Fruit fly (Drosophila melanogaster): ENCODE results near the gene rempA.

The rempA gene

DNA sequence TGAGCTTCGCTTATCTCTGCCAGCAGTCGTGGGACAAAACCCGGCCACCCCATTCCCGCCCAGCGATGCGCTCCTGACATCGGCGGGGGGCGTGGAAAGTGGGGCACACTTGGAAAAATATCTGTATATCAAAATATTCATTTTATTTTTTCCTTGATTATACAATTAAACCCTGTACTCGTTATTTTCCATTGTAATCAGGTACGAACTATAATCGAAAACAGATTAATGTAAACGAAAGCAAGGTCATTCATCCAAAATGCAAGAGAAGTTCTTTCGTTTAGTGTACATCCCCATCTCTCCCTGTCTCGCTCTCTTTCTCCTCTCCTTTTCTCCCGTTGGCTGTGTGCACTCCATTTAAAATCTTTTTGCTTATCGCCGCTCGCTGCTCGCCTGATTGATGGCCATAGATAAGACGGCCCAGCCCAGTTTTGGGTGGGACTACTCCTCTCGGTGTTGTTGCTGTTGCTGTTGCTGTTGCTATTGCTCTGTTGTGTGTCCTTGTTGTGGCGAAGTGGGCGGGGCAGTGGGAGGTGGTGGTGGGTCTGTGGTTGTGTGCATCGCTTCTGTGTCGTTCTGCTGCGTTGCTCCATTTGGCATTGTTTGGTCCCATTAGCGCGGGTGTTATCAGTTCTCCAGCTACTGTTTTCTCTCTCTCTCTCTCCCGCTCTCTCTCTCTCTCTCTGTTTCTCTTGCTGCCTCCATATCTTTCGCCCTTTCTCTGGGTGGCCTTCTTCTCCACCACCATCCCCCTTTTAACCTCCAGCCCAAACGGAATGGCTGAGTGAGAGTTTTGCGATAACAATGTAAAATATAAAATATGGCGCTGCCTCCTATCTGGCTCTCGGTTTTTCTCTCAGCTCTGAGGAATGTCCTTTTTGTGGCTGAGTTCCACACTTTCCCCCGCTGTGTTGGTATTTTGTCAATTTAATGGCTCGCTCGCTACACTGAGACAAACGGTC, 43.8 kb downstream of the rempA start:
- no peak for TF ChIP-seq CG8478 (optimal IDR thresholded peaks at IDR 0.05)
- TF ChIP-seq CTCF (optimal IDR thresholded peaks at IDR 0.05), result no peak

DNA sequence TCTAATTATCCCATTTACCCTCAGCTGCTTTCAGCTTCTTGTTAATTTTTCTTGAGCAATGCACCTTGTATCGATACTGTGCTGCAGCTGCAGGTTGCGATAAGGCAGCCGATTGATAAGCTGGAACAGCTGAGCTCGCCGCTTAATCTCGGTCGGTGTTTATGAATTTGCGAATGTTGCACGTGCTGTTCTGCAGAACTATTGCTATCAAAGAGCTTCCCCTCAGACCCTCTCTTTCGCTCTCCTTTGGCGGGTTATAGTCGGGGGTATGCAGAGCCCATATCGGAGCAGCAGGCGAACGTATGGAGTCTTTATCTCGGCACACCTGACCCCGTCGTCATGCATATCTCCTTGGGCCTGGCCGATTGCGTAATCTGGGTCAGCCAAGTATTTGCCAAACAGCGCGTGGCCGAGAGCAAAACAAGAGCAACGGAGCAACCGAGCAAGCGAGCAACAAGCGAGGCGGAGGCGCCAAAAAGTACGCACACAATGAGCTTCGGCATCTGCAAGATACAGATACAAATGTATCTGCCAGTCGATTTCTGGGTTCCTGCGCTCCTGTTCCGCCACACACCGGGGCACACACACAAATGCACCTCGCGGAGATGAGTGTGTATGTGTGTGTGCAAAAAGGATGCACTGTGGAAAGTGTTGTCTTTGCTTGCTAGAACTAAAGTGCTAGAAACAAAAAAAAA, 45.8 kb downstream of the rempA start:
- no peak for TF ChIP-seq CG8478 (optimal IDR thresholded peaks at IDR 0.05)
- TF ChIP-seq CTCF (optimal IDR thresholded peaks at IDR 0.05), result no peak

DNA sequence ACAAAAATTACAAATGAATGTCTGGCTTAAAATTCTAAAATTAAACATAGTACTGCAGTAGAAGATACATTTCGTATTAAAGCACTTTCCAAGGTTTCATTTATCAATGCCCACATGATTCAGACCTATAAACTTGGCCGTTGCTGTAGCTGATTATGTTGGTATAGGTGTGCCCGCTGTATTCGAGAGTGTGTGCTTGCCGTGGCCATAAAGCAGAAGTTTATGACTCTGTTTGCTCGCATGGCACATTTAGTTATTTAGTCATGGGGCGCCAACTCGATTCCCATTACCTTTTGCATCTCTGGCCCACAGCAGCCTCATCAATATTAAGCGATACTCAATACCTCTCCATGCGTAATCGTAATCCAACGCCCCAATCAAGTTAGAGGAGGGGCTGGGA, 47.1 kb downstream of the rempA start:
- TF ChIP-seq CG8478 (optimal IDR thresholded peaks at IDR 0.05) (no peak), CTCF (optimal IDR thresholded peaks at IDR 0.05) (no peak)

DNA sequence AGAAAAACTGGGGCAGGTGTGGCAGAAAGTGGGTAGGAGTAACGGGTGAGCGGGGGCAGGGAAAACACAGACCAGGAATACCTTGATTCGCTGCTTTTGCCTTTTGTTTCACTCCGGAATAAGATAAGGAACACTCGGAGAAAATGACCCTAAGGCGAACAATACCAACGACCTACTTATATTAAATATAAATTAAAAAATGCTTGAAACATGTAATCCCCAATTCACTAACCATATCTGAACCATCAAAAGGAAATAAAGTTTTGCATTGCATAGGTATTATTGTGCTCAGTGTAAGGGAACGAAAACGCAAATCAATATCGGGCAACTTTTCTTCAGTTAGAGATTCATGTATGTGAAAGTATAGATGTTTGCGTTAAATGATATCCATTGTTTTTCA, 48.1 kb downstream of the rempA start:
- TF ChIP-seq CTCF (optimal IDR thresholded peaks at IDR 0.05), result no peak
- no peak for TF ChIP-seq CG8478 (optimal IDR thresholded peaks at IDR 0.05)

DNA sequence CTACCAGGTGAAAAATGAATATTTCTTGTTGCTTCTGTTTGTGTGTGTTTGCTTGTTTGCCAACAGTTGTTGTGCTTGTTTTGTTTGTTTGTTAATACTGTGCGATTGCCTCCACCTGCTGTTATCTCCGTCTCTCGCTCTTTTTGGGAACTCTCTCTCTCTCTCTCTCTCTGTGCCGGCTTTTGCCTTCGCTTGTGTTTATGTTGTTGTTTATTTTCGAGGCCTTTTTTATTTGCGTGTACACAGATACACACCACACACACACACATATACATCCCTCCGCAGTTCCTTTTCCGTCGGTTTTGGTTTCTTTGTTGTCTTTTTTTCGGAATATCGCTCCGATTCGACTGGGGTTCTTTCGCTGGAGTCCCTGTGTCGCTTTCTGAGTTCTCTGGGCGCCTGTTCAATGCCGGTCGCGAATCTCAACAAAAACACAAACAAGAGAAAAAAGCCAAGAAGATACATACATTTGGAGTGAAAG, 49.5 kb downstream of the rempA start:
- TF ChIP-seq CTCF (optimal IDR thresholded peaks at IDR 0.05) (no peak), CG8478 (optimal IDR thresholded peaks at IDR 0.05) (no peak)

DNA sequence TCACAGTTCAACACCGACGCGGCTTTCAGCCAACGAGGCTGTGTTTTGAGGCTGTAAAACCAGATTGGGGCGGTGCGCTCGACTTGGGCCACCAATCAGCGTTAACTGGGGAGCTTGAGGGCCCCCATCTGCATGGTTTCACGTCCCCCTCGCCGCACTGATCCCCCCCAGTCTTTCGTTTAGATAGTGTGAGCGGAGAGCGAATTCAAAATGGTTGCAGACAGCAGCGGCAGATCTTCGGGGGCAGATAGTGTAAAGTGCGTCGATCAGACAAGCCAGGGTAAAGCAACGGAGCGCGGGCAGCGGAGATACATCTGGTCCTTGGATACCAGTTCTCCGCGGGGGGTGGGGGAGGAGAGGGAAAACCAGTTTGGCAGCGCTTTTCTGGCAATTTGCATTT, 52.9 kb downstream of the rempA start:
- no peak for TF ChIP-seq CTCF (optimal IDR thresholded peaks at IDR 0.05)
- no peak for TF ChIP-seq CG8478 (optimal IDR thresholded peaks at IDR 0.05)

DNA sequence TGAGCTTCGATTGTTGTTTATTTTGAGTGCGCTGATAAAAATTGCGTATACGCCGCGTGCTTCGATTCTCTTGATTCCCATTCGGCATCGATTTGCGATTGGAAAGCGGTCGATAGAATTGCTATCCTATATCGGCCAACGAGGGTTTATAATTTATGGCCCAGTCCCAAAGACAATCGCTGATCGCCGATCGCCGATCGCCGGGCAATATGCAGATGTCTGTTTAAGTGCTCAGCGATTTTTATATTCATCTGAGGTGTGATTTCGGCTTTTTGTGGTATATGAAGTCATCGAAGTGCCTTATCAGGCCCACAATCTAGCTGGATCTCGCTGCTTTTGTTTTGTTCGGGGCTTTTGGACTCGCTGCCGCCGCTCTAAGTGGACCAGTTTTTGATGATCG, 53.7 kb downstream of the rempA start:
- no peak for TF ChIP-seq CG8478 (optimal IDR thresholded peaks at IDR 0.05)
- no peak for TF ChIP-seq CTCF (optimal IDR thresholded peaks at IDR 0.05)

DNA sequence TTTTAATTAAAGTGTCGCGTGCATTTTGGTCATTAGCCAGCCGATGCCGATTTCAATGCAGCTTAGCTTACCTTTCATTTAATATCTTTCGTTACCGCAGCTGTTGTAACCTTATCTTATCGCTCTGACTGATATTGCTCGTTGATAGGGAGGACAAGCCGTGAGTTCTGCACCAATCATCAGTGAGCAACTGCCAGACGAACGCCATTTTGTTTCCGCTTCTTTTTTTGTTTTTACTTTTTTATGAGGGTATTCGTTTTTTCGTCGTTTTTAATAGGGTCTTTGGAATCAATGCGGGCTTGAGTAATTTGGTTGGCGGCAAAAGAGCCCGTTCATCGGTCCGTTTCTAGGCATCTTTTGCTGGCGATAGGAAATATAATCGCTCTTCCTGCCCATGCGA, 55.1 kb downstream of the rempA start:
- TF ChIP-seq CG8478 (optimal IDR thresholded peaks at IDR 0.05), result no peak
- TF ChIP-seq CTCF (optimal IDR thresholded peaks at IDR 0.05), result no peak
